Worm (Caenorhabditis elegans) whole organism, midembryonic: ENCODE results near the gene ins-23.

Experiments
- T22C8.4 ChIP-seq: fragments of 200-800 bp; sonication (Bioruptor generic); IDR thresholded peaks from 2 replicates; pipeline ENCODE4 v1.3.6; 2022; ENCODE audit warnings: missing genetic modification characterization, missing compliant biosample characterization
- cog-1 ChIP-seq: sonication (generic microtip); optimal IDR thresholded peaks from 2 replicates; lab custom pipeline; 2016; ENCODE audit warnings: missing genetic modification characterization, missing compliant biosample characterization
- flt-1 ChIP-seq: fragments of 200-800 bp; sonication (Bioruptor generic); IDR thresholded peaks from 2 replicates; pipeline ENCODE4 v1.3.6; 2022; ENCODE audit warnings: missing genetic modification characterization, missing compliant biosample characterization
- klf-2 ChIP-seq: fragments of 200-800 bp; sonication (Bioruptor generic); conservative IDR thresholded peaks from 2 replicates; pipeline ENCODE4 v1.3.6; 2022; ENCODE audit warnings: missing genetic modification reagents, missing genetic modification characterization, missing compliant biosample characterization
- med-1 ChIP-seq: sonication (generic microtip); optimal IDR thresholded peaks from 2 replicates; lab custom pipeline; 2017; ENCODE audit warnings: missing genetic modification characterization, mild to moderate bottlenecking, missing compliant biosample characterization, antibody characterized with exemption, missing genetic modification reagents; ENCODE audit not compliant: insufficient read depth
- ref-1 ChIP-seq: fragments of 200-800 bp; sonication (Bioruptor generic); conservative IDR thresholded peaks from 2 replicates; pipeline ENCODE4 v1.3.6; 2022; ENCODE audit warnings: missing genetic modification reagents, missing genetic modification characterization, missing compliant biosample characterization
- tab-1 ChIP-seq: fragments of 200-800 bp; sonication (Bioruptor generic); IDR thresholded peaks from 2 replicates; pipeline ENCODE4 v1.3.6; 2022; ENCODE audit warnings: missing genetic modification characterization, missing compliant biosample characterization
- ztf-23 ChIP-seq: fragments of 200-800 bp; sonication (Bioruptor generic); IDR thresholded peaks from 2 replicates; pipeline ENCODE4 v1.3.6; 2022; ENCODE audit warnings: missing genetic modification reagents, missing genetic modification characterization, missing compliant biosample characterization
- ztf-29 ChIP-seq: fragments of 200-800 bp; sonication (Bioruptor generic); IDR thresholded peaks from 2 replicates; pipeline ENCODE4 v1.3.6; 2022; ENCODE audit warnings: missing genetic modification reagents, missing genetic modification characterization, missing compliant biosample characterization

Gene ins-23

DNA sequence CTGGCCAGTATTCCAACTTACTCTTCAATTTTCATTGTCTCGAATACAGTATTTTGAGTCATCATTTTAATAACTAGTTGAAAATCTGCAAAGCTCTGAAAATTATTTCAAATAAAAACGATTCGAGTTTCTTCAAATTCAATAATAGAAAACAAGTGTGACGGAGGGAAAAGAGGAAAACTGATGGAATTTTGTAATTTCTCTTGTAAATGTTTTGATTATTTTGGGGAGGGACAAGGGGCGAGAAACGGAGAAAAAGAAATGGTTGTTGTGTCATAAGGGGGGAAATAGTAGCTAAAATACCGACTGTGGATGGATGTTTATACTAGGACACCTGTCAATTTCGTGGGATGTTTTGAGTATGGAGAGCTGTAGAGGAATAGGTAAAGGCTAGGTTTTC lies 50.1 kb downstream of the ins-23 start, which contains the start of gene T16G12.9:
T16G12.9 (minus strand) TSS at position 101 of the 400 bp plus-strand sequence.
- TF ChIP-seq med-1 (GFP tag; lab: Kevin White, UChicago) = no peak
- TF ChIP-seq cog-1 (tag; lab: Kevin White, UChicago) = no peak
- no peak for TF ChIP-seq flt-1 (GFP tag; lab: Robert Waterston, UW)
- TF ChIP-seq tab-1 (GFP tag; lab: Robert Waterston, UW) = no peak
- TF ChIP-seq T22C8.4 (GFP tag; lab: Robert Waterston, UW) = no peak
- TF ChIP-seq ztf-29 = no peak
- no peak for TF ChIP-seq klf-2 (GFP tag; lab: Robert Waterston, UW)
- TF ChIP-seq ztf-23 = no peak
- no peak for TF ChIP-seq ref-1 (GFP tag; lab: Robert Waterston, UW)
